Fruit fly (Drosophila melanogaster) whole organism, adult: ENCODE results near the gene CG31548.

Experiments used
- CG11617 ChIP-seq: fragments of 200-800 bp; sonication (Bioruptor generic); optimal IDR thresholded peaks from 2 replicates; lab custom pipeline; 2017; ENCODE audit warnings: mild to moderate bottlenecking, missing biosample characterization, missing genetic modification reagents, missing genetic modification characterization
- CG12768 ChIP-seq: fragments of 200-800 bp; sonication (Bioruptor generic); optimal IDR thresholded peaks from 2 replicates; lab custom pipeline; 2017; ENCODE audit warnings: missing biosample characterization, missing genetic modification characterization, mild to moderate bottlenecking, moderate library complexity, missing genetic modification reagents
- CG14711 ChIP-seq: fragments of 200-800 bp; sonication (Bioruptor generic); optimal IDR thresholded peaks from 2 replicates; lab custom pipeline; 2018; ENCODE audit warnings: missing biosample characterization, mild to moderate bottlenecking, missing genetic modification characterization, moderate library complexity
- CG1620 ChIP-seq: fragments of 200-800 bp; sonication (Bioruptor generic); optimal IDR thresholded peaks from 2 replicates; lab custom pipeline; 2016; ENCODE audit warnings: missing biosample characterization, missing genetic modification characterization
- CG33017 ChIP-seq: fragments of 200-800 bp; sonication (Bioruptor generic); optimal IDR thresholded peaks from 2 replicates; lab custom pipeline; 2018; ENCODE audit warnings: missing biosample characterization, mild to moderate bottlenecking, missing genetic modification characterization, moderate library complexity
- CG5204 ChIP-seq: fragments of 200-800 bp; sonication (Bioruptor generic); optimal IDR thresholded peaks from 2 replicates; lab custom pipeline; 2016; ENCODE audit warnings: missing biosample characterization, missing genetic modification characterization
- CG7045 ChIP-seq: fragments of 200-800 bp; sonication (Bioruptor generic); optimal IDR thresholded peaks from 2 replicates; lab custom pipeline; 2017; ENCODE audit warnings: missing biosample characterization, mild to moderate bottlenecking, missing genetic modification characterization
- CG7101 ChIP-seq: fragments of 200-800 bp; sonication (Bioruptor generic); optimal IDR thresholded peaks from 2 replicates; lab custom pipeline; 2018; ENCODE audit warnings: missing biosample characterization, mild to moderate bottlenecking, missing genetic modification characterization, moderate library complexity
- Clk ChIP-seq: fragments of 200-800 bp; sonication (Bioruptor generic); optimal IDR thresholded peaks from 2 replicates; lab custom pipeline; 2017; ENCODE audit warnings: missing biosample characterization, missing genetic modification characterization
- Crg-1 ChIP-seq: fragments of 200-800 bp; sonication (Bioruptor generic); optimal IDR thresholded peaks from 2 replicates; lab custom pipeline; 2016; ENCODE audit warnings: missing biosample characterization, missing genetic modification characterization
- Hr96 ChIP-seq: fragments of 200-800 bp; sonication (Bioruptor generic); optimal IDR thresholded peaks from 2 replicates; lab custom pipeline; 2016; ENCODE audit warnings: missing biosample characterization, missing genetic modification characterization
- Mnt ChIP-seq: fragments of 200-800 bp; sonication (Bioruptor generic); optimal IDR thresholded peaks from 2 replicates; lab custom pipeline; 2016; ENCODE audit warnings: missing biosample characterization, mild to moderate bottlenecking, missing genetic modification characterization
- bab1 ChIP-seq: fragments of 200-800 bp; sonication (Bioruptor generic); optimal IDR thresholded peaks from 3 replicates; lab custom pipeline; 2019; ENCODE audit warnings: missing biosample characterization, mild to moderate bottlenecking, missing genetic modification characterization, moderate library complexity
- cic ChIP-seq: fragments of 200-800 bp; sonication (Bioruptor generic); optimal IDR thresholded peaks from 2 replicates; lab custom pipeline; 2017; ENCODE audit warnings: missing biosample characterization, mild to moderate bottlenecking, missing genetic modification characterization, moderate library complexity
- cnc ChIP-seq, 2 experiments: fragments of >200 bp; optimal IDR thresholded peaks; 2 replicates each; lab custom pipeline; 2017
- kay ChIP-seq: fragments of 200-800 bp; sonication (Bioruptor generic); peaks from one replicate; lab custom pipeline; 2016; ENCODE audit warnings: missing biosample characterization, missing genetic modification characterization, borderline replicate concordance
- ovo ChIP-seq: fragments of 200-800 bp; sonication (Bioruptor generic); optimal IDR thresholded peaks from 2 replicates; lab custom pipeline; 2016; ENCODE audit warnings: missing biosample characterization, missing genetic modification characterization
- pad ChIP-seq: fragments of 200-800 bp; sonication (Bioruptor generic); optimal IDR thresholded peaks from 3 replicates; lab custom pipeline; 2017; ENCODE audit warnings: missing biosample characterization, missing genetic modification characterization, mild to moderate bottlenecking, moderate library complexity, missing genetic modification reagents
- tj ChIP-seq: fragments of 200-800 bp; sonication (Bioruptor generic); optimal IDR thresholded peaks from 3 replicates; lab custom pipeline; 2017; ENCODE audit warnings: missing biosample characterization, mild to moderate bottlenecking, missing genetic modification characterization, moderate library complexity
- toe ChIP-seq: fragments of 200-800 bp; sonication (Bioruptor generic); optimal IDR thresholded peaks from 2 replicates; lab custom pipeline; 2016; ENCODE audit warnings: missing biosample characterization, missing genetic modification characterization

CG31548 gene

DNA sequence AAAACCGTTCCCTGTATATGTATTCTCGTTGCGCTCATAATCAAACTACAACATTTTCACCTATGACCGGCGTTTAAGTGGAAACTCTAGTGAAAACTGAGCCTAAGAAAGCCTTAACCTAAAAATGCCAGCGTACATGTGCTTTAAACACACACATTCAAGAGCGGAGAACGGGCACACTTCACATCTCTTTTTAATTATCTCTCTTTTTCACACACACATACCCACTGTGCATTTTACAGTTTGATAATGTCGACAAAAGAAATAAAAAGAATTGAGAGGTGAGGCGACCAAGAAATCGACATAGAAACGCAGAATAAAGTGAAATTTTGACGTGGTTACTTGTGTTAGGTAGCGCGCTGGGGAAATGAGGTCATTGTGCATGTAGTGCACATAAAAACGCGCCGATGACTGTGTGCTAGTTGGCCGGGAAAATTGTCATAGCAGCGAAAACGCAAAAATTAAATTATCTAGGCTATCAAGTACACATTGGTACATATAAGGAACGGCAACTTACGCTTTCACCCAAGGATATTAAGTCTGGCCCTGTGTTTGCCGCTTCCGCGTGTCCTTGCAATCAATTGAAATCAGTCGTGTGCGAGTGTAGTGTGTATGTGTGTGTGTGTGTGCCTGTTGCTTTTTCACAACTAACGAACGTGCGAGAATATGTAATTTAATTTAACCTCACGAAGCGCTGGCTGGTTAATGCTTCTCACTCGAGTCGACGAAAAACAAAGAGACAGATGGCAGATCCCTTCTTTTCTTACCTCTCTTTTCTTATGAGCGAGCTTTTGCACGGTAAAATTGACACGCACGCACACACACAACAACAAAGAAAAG is 36.9 kb downstream of the CG31548 start:
- TF ChIP-seq kay (GFP tag; lab: Kevin White, UChicago): no peak
- no peak for TF ChIP-seq CG1620 (GFP tag; lab: Kevin White, UChicago)
- TF ChIP-seq Mnt (GFP tag; lab: Kevin White, UChicago): peak; percentile 97
- peak; percentile 45 for TF ChIP-seq cic
- TF ChIP-seq CG33017: no peak
- peak; percentile 4 for TF ChIP-seq ovo (GFP tag; lab: Kevin White, UChicago)
- peak; percentile 36 for TF ChIP-seq CG14711 (tag; lab: Kevin White, UChicago)
- TF ChIP-seq tj: peak; percentile 8
- TF ChIP-seq CG12768 (GFP tag; lab: Kevin White, UChicago): no peak

DNA sequence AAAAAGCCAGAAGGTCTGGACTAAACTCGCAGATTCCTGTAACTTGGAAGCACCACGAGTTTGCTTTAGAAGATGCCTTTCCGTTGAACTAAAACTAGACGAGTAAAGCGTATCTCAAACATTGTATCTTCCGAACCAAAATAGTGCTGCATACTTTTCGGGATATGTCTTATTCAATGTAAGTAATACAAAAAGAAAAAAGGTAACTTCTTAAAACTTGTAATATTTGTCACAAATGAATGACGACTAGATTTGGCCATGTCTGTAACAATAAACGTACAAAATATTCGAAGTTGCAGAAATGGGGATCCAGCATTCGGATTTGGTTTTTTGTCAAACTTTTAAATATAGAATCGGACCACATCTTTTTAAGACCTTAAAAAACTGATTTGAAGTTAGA is 41.8 kb downstream of the CG31548 start:
- TF ChIP-seq CG7101 (tag; lab: Kevin White, UChicago) (no peak), kay (GFP tag; lab: Kevin White, UChicago) (no peak), tj (peak; percentile 40)

DNA sequence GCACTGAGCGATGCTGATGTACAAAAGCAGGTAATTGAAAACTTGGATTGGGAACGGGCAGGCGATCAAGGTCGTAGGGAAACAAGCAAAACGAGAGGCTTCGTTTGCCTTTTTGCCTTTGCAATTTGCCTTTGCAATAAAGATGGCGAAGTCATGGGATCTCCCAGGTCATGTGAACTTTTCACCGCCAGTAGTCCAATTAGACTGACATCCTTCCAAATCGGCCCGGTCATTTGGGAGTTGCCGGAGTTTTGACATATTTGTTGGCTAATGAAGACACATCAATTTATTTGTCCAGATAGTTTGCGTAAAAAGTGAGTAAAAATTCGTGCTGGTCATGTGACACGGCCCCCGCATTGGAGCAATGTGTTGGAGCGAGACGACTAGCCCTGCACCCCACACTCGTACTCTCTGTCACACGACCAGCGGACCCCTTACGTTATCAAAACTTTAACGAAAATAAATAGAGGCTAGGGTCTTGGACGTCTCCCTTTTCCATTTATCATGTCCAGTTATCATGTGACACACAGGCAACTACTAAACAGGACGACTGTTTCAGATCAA is 44.6 kb downstream of the CG31548 start:
- TF ChIP-seq tj (peak; percentile 20), Mnt (GFP tag; lab: Kevin White, UChicago) (peak; percentile 62), Clk (GFP tag; lab: Kevin White, UChicago) (no peak), pad (GFP tag; lab: Kevin White, UChicago) (peak; percentile 74), kay (GFP tag; lab: Kevin White, UChicago) (no peak), CG1620 (GFP tag; lab: Kevin White, UChicago) (no peak), cic (peak; percentile 67), CG11617 (GFP tag; lab: Kevin White, UChicago) (no peak), CG12768 (GFP tag; lab: Kevin White, UChicago) (peak; percentile 41), CG33017 (no peak), bab1 (GFP tag; lab: Kevin White, UChicago) (peak; percentile 15), CG7101 (tag; lab: Kevin White, UChicago) (peak; percentile 16), Crg-1 (GFP tag; lab: Kevin White, UChicago) (no peak)

DNA sequence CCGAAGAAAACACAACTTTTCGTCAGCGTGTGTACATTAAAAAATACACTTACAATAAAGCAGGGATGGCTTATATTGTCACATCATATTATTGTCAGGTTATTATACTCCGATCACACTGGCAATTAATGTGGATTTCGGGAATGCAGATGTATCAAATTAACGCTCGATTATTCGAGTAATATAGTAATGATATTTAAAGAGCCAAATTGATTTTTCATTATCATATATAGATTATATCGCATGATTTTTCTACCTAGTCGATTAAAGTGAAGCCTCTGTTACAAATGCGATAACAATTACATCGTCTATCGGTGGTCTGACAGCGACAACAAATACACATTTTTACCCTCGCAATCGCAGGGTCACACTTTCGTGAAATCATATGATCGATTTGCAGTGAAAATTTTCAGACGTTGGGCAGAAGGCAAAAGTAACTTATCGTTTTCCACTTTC is 45.2 kb downstream of the CG31548 start, which contains the start of the genes noi and Vha26:
noi (minus strand) TSS at position 62 of the 456 bp plus-strand sequence.
Vha26 (plus strand) TSS at position 366 of the 456 bp plus-strand sequence.
- peak; percentile 21 for TF ChIP-seq cic
- no peak for TF ChIP-seq CG12768 (GFP tag; lab: Kevin White, UChicago)
- TF ChIP-seq tj: peak; percentile 10
- no peak for TF ChIP-seq CG7045 (GFP tag; lab: Kevin White, UChicago)
- TF ChIP-seq CG5204: no peak
- TF ChIP-seq CG14711 (tag; lab: Kevin White, UChicago): peak; percentile 48
- peak; percentile 49 for TF ChIP-seq CG11617 (GFP tag; lab: Kevin White, UChicago)
- peak; percentile 46 for TF ChIP-seq CG7101 (tag; lab: Kevin White, UChicago)
- TF ChIP-seq Mnt (GFP tag; lab: Kevin White, UChicago): peak; percentile 71
- TF ChIP-seq Hr96 (GFP tag; lab: Kevin White, UChicago): no peak
- TF ChIP-seq ovo (GFP tag; lab: Kevin White, UChicago): no peak
- peak; percentile 24 for TF ChIP-seq CG1620 (GFP tag; lab: Kevin White, UChicago)
- TF ChIP-seq bab1 (GFP tag; lab: Kevin White, UChicago): no peak
- TF ChIP-seq Crg-1 (GFP tag; lab: Kevin White, UChicago): no peak
- TF ChIP-seq kay (GFP tag; lab: Kevin White, UChicago): no peak
- no peak for TF ChIP-seq cnc (optimal IDR thresholded peaks at IDR 0.05; lab: Kevin White, UChicago)
- TF ChIP-seq CG33017: no peak
- peak; percentile 39 for TF ChIP-seq Clk (GFP tag; lab: Kevin White, UChicago)
- peak; percentile 23 for TF ChIP-seq pad (GFP tag; lab: Kevin White, UChicago)
- TF ChIP-seq toe (GFP tag; lab: Kevin White, UChicago): no peak

DNA sequence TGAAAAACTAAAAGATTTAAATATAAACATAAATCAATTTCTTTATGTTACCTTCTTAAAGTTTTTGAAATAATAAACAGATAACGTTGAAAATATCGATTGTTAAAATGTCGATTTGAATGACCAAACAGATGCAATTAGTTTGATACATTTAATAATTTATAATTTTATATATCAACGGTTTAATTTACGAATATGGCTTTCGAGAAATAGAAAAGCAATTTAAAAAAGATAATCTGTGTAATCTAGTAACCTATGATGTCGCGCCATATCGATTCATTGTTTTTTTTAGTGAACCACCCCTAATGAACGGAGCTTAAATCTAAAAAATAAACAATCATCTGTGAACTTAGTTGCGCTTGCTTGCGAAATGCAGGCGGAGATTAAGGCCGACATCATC is 48.1 kb downstream of the CG31548 start, which contains the start of gene PolZ2:
PolZ2 (plus strand) TSS at position 301 of the 400 bp plus-strand sequence.
- TF ChIP-seq Crg-1 (GFP tag; lab: Kevin White, UChicago) (no peak), tj (no peak)

DNA sequence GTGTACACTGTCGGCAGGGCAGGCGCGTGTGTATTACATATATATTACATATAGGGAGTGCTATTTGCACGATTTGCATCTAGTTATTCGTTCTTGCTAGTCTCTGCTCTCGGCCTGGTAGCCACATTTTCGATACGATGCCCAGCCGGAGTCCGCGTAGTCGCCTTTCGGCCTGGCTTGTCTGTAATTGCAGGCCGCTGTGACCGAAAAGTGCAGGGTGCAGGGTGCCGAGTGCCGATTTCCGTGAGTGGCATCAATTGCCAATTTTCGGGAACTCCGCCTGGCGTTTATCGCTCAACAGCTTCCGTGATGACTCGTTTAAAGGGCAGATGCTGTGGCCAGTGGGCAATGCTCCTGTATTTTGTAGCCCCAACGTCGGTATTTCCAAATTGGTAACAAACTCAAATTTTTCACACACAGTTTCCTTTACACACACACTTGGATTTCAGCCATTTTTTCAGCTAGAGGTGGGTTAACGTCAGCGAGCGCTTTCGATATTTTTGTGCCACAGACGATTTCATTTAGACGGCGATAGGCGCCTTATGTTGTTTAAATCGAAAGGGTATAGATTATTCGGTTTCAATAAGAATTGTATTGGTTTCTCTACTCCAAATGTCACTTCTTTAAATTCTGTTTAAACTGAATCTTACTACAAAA is 48.7 kb downstream of the CG31548 start, which contains the start of gene CG2926:
CG2926 (minus strand) TSS at position 518 of the 657 bp plus-strand sequence.
- TF ChIP-seq pad (GFP tag; lab: Kevin White, UChicago) (peak; percentile 45), Crg-1 (GFP tag; lab: Kevin White, UChicago) (peak; percentile 60), CG7101 (tag; lab: Kevin White, UChicago) (peak; percentile 26), CG7045 (GFP tag; lab: Kevin White, UChicago) (peak; percentile 2), CG12768 (GFP tag; lab: Kevin White, UChicago) (peak; percentile 62), Clk (GFP tag; lab: Kevin White, UChicago) (peak; percentile 12), ovo (GFP tag; lab: Kevin White, UChicago) (peak; percentile 1), bab1 (GFP tag; lab: Kevin White, UChicago) (peak; percentile 38), Mnt (GFP tag; lab: Kevin White, UChicago) (peak; percentile 48), cic (no peak), CG5204 (no peak), CG11617 (GFP tag; lab: Kevin White, UChicago) (peak; percentile 44), CG1620 (GFP tag; lab: Kevin White, UChicago) (peak; percentile 51), CG33017 (no peak)
